Worm (Caenorhabditis elegans): ENCODE measurements around the gene F21H7.3.

Gene F21H7.3

ce11 chrV:16235135-16235534 is at the start of gene F21H7.3:
Gene F21H7.3 (minus strand): TSS chrV:16235235.
- TF ChIP-seq T22C8.4 (GFP tag; IDR thresholded peaks at IDR 0.05) (no peak), ref-1 (GFP tag; conservative IDR thresholded peaks at IDR 0.05) (no peak), klf-2 (GFP tag; conservative IDR thresholded peaks at IDR 0.05) (no peak), med-1 (GFP tag; optimal IDR thresholded peaks at IDR 0.05; ENCODE audit: insufficient read depth) (no peak), flt-1 (GFP tag; IDR thresholded peaks at IDR 0.05) (no peak), ztf-29 (GFP tag; IDR thresholded peaks at IDR 0.05) (no peak), cog-1 (tag; optimal IDR thresholded peaks at IDR 0.05) (no peak), ztf-23 (GFP tag; IDR thresholded peaks at IDR 0.05) (no peak), tab-1 (GFP tag; IDR thresholded peaks at IDR 0.05) (no peak)

- TF ChIP-seq flt-1 (GFP tag; IDR thresholded peaks at IDR 0.05), result no peak
- TF ChIP-seq ref-1 (GFP tag; conservative IDR thresholded peaks at IDR 0.05), result no peak
- no peak for TF ChIP-seq tab-1 (GFP tag; IDR thresholded peaks at IDR 0.05)
Measured at ce11 chrV:16282147-16282546, 47.1 kb upstream of the F21H7.3 start, which contains the start of gene F28G4.2. Gene F28G4.2 (minus strand): TSS chrV:16282321.

- TF ChIP-seq ztf-23 (GFP tag; IDR thresholded peaks at IDR 0.05), result no peak
- no peak for TF ChIP-seq cog-1 (tag; optimal IDR thresholded peaks at IDR 0.05)
- TF ChIP-seq med-1 (GFP tag; optimal IDR thresholded peaks at IDR 0.05; ENCODE audit: insufficient read depth), result no peak
- no peak for TF ChIP-seq klf-2 (GFP tag; conservative IDR thresholded peaks at IDR 0.05)
- TF ChIP-seq T22C8.4 (GFP tag; IDR thresholded peaks at IDR 0.05), result no peak
- TF ChIP-seq ztf-29 (GFP tag; IDR thresholded peaks at IDR 0.05), result no peak
- TF ChIP-seq tab-1 (GFP tag; IDR thresholded peaks at IDR 0.05), result no peak
- no peak for TF ChIP-seq flt-1 (GFP tag; IDR thresholded peaks at IDR 0.05)
- TF ChIP-seq ref-1 (GFP tag; conservative IDR thresholded peaks at IDR 0.05), result no peak
Measured at ce11 chrV:16277918-16278317, 42.9 kb upstream of the F21H7.3 start, which contains the start of gene cyp-37B1. Gene cyp-37B1 (plus strand): TSS chrV:16278116.

- TF ChIP-seq klf-2 (GFP tag; conservative IDR thresholded peaks at IDR 0.05), result no peak
- no peak for TF ChIP-seq med-1 (GFP tag; optimal IDR thresholded peaks at IDR 0.05; ENCODE audit: insufficient read depth)
- TF ChIP-seq ztf-29 (GFP tag; IDR thresholded peaks at IDR 0.05), result no peak
- TF ChIP-seq tab-1 (GFP tag; IDR thresholded peaks at IDR 0.05), result no peak
- no peak for TF ChIP-seq T22C8.4 (GFP tag; IDR thresholded peaks at IDR 0.05)
- no peak for TF ChIP-seq flt-1 (GFP tag; IDR thresholded peaks at IDR 0.05)
- TF ChIP-seq cog-1 (tag; optimal IDR thresholded peaks at IDR 0.05), result no peak
- TF ChIP-seq ref-1 (GFP tag; conservative IDR thresholded peaks at IDR 0.05), result no peak
- no peak for TF ChIP-seq ztf-23 (GFP tag; IDR thresholded peaks at IDR 0.05)
Measured at ce11 chrV:16275347-16275746, 40.3 kb upstream of the F21H7.3 start, which contains the start of gene pacl-1. Gene pacl-1 (minus strand): TSS chrV:16275447.

- TF ChIP-seq ztf-29 (GFP tag; IDR thresholded peaks at IDR 0.05) (no peak), ref-1 (GFP tag; conservative IDR thresholded peaks at IDR 0.05) (no peak), ztf-23 (GFP tag; IDR thresholded peaks at IDR 0.05) (no peak), cog-1 (tag; optimal IDR thresholded peaks at IDR 0.05) (no peak), klf-2 (GFP tag; conservative IDR thresholded peaks at IDR 0.05) (no peak), tab-1 (GFP tag; IDR thresholded peaks at IDR 0.05) (no peak), flt-1 (GFP tag; IDR thresholded peaks at IDR 0.05) (no peak), T22C8.4 (GFP tag; IDR thresholded peaks at IDR 0.05) (no peak)
Measured at ce11 chrV:16271121-16271520, 36.1 kb upstream of the F21H7.3 start, which contains the start of gene T13F3.6. Gene T13F3.6 (minus strand): TSS chrV:16271221.

ce11 chrV:16269556-16269955 is 34.5 kb upstream of the F21H7.3 start, which contains the start of the genes fbxa-2 and T13F3.8:
Gene fbxa-2 (minus strand): TSS chrV:16269656.
Gene T13F3.8 (plus strand): TSS chrV:16269800.
- no peak for TF ChIP-seq ztf-23 (GFP tag; IDR thresholded peaks at IDR 0.05)
- TF ChIP-seq T22C8.4 (GFP tag; IDR thresholded peaks at IDR 0.05), result no peak
- TF ChIP-seq cog-1 (tag; optimal IDR thresholded peaks at IDR 0.05), result no peak
- no peak for TF ChIP-seq flt-1 (GFP tag; IDR thresholded peaks at IDR 0.05)
- no peak for TF ChIP-seq med-1 (GFP tag; optimal IDR thresholded peaks at IDR 0.05; ENCODE audit: insufficient read depth)

ce11 chrV:16266514-16266913 is 31.5 kb upstream of the F21H7.3 start, which contains the start of gene T13F3.4:
Gene T13F3.4 (minus strand): TSS chrV:16266614.
- TF ChIP-seq ref-1 (GFP tag; conservative IDR thresholded peaks at IDR 0.05) (no peak), ztf-23 (GFP tag; IDR thresholded peaks at IDR 0.05) (no peak), flt-1 (GFP tag; IDR thresholded peaks at IDR 0.05) (no peak), med-1 (GFP tag; optimal IDR thresholded peaks at IDR 0.05; ENCODE audit: insufficient read depth) (no peak)

ce11 chrV:16259684-16260083 is 24.6 kb upstream of the F21H7.3 start, which contains the start of gene nhr-127:
Gene nhr-127 (plus strand): TSS chrV:16259984.
- no peak for TF ChIP-seq ztf-29 (GFP tag; IDR thresholded peaks at IDR 0.05)
- TF ChIP-seq flt-1 (GFP tag; IDR thresholded peaks at IDR 0.05), result no peak
- no peak for TF ChIP-seq tab-1 (GFP tag; IDR thresholded peaks at IDR 0.05)
- TF ChIP-seq ref-1 (GFP tag; conservative IDR thresholded peaks at IDR 0.05), result no peak
- no peak for TF ChIP-seq med-1 (GFP tag; optimal IDR thresholded peaks at IDR 0.05; ENCODE audit: insufficient read depth)
- no peak for TF ChIP-seq klf-2 (GFP tag; conservative IDR thresholded peaks at IDR 0.05)

- TF ChIP-seq cog-1 (tag; optimal IDR thresholded peaks at IDR 0.05) (no peak), med-1 (GFP tag; optimal IDR thresholded peaks at IDR 0.05; ENCODE audit: insufficient read depth) (no peak), flt-1 (GFP tag; IDR thresholded peaks at IDR 0.05) (no peak), ztf-23 (GFP tag; IDR thresholded peaks at IDR 0.05) (no peak), T22C8.4 (GFP tag; IDR thresholded peaks at IDR 0.05) (no peak), tab-1 (GFP tag; IDR thresholded peaks at IDR 0.05) (no peak), ref-1 (GFP tag; conservative IDR thresholded peaks at IDR 0.05) (no peak), ztf-29 (GFP tag; IDR thresholded peaks at IDR 0.05) (no peak), klf-2 (GFP tag; conservative IDR thresholded peaks at IDR 0.05) (no peak)
Measured at ce11 chrV:16258142-16258541, 23.1 kb upstream of the F21H7.3 start, which contains the start of gene nhr-218. Gene nhr-218 (plus strand): TSS chrV:16258442.

- TF ChIP-seq tab-1 (GFP tag; IDR thresholded peaks at IDR 0.05) (no peak), flt-1 (GFP tag; IDR thresholded peaks at IDR 0.05) (no peak), klf-2 (GFP tag; conservative IDR thresholded peaks at IDR 0.05) (no peak), ztf-23 (GFP tag; IDR thresholded peaks at IDR 0.05) (no peak), ref-1 (GFP tag; conservative IDR thresholded peaks at IDR 0.05) (no peak), med-1 (GFP tag; optimal IDR thresholded peaks at IDR 0.05; ENCODE audit: insufficient read depth) (no peak), ztf-29 (GFP tag; IDR thresholded peaks at IDR 0.05) (no peak), T22C8.4 (GFP tag; IDR thresholded peaks at IDR 0.05) (no peak), cog-1 (tag; optimal IDR thresholded peaks at IDR 0.05) (no peak)
Measured at ce11 chrV:16256395-16256794, 21.4 kb upstream of the F21H7.3 start, which contains the start of gene bgnt-1.3. Gene bgnt-1.3 (minus strand): TSS chrV:16256495.
